Fruit fly (Drosophila melanogaster): Measurements from ENCODE around the gene nerfin-1.

Gene nerfin-1

DNA sequence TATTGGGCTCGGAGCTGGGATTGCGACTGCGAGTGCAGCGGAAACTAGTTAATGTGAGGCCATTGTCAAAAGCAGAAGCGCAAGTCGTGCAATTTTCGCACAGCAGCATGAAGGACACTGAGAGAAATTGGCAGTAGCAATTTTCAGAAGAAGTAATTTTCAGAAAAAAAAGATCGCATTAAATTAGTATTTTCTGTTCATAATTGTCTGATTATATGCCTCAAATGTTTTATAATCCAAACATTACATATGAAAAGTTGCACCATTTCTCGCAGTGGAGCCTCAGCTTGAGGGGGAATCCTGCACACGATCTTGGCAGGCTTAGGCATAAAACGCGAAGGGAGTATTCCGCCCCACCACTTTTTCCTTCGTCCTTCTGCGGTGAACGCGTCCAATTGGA is 4.5 kb upstream of the nerfin-1 start (continued):
- TF ChIP-seq CG12744 (GFP tag; optimal IDR thresholded peaks at IDR 0.05) = no peak
- peak; percentile 27; the same call in 1 of the 2 replicates for TF ChIP-seq CG8765 (GFP tag; IDR thresholded peaks at IDR 0.05)
- peak; percentile 40 for TF ChIP-seq CG10462 (GFP tag; optimal IDR thresholded peaks at IDR 0.05)
- no peak for TF ChIP-seq CG3847 (GFP tag; IDR thresholded peaks at IDR 0.05)
- peak; percentile 40 for TF ChIP-seq repo (GFP tag; optimal IDR thresholded peaks at IDR 0.05)
- peak; percentile 18 for TF ChIP-seq btn (GFP tag; optimal IDR thresholded peaks at IDR 0.05)
- TF ChIP-seq zfh2 (GFP tag; optimal IDR thresholded peaks at IDR 0.05) = no peak
- TF ChIP-seq NC2α (GFP tag; optimal IDR thresholded peaks at IDR 0.05) = no peak
- TF ChIP-seq CG12942 (GFP tag; optimal IDR thresholded peaks at IDR 0.05) = peak; percentile 19
- peak; percentile 49 for TF ChIP-seq CG6813 (GFP tag; optimal IDR thresholded peaks at IDR 0.05)
- TF ChIP-seq insv (GFP tag; optimal IDR thresholded peaks at IDR 0.05) = no peak
- TF ChIP-seq CG14050 (GFP tag; IDR thresholded peaks at IDR 0.05) = no peak
- TF ChIP-seq H15 (GFP tag; IDR thresholded peaks at IDR 0.05) = peak; percentile 69; the same call in 2 of the 3 replicates
- peak; percentile 67 for TF ChIP-seq fd96Cb (tag; optimal IDR thresholded peaks at IDR 0.05)
- peak; percentile 70 for TF ChIP-seq pum (GFP tag; optimal IDR thresholded peaks at IDR 0.05)
- peak; percentile 74 for TF ChIP-seq CG12391 (tag; optimal IDR thresholded peaks at IDR 0.05)
- peak; percentile 29 for TF ChIP-seq stwl (tag; optimal IDR thresholded peaks at IDR 0.05)
- peak; percentile 57; the same call in 1 of the 2 replicates for TF ChIP-seq stc (GFP tag; IDR thresholded peaks at IDR 0.05)
- no peak for TF ChIP-seq CG30020 (tag; optimal IDR thresholded peaks at IDR 0.05)
- TF ChIP-seq ttk (GFP tag; IDR thresholded peaks at IDR 0.05) = peak; percentile 62
- peak; percentile 42 for TF ChIP-seq lab (GFP tag; optimal IDR thresholded peaks at IDR 0.05)
- TF ChIP-seq CG11723 (GFP tag; optimal IDR thresholded peaks at IDR 0.05) = peak; percentile 10
- TF ChIP-seq kah (GFP tag; optimal IDR thresholded peaks at IDR 0.05) = no peak
- peak; percentile 64 for TF ChIP-seq gcm (GFP tag; optimal IDR thresholded peaks at IDR 0.05)
- no peak for TF ChIP-seq CG14965 (GFP tag; optimal IDR thresholded peaks at IDR 0.05; ENCODE audit: borderline replicate concordance)
- peak; percentile 66 for TF ChIP-seq D19A (tag; optimal IDR thresholded peaks at IDR 0.05)
- no peak for TF ChIP-seq CG2889 (GFP tag; IDR thresholded peaks at IDR 0.05)
- no peak for TF ChIP-seq Dfd (GFP tag; optimal IDR thresholded peaks at IDR 0.05)
- TF ChIP-seq CG1832 (GFP tag; optimal IDR thresholded peaks at IDR 0.05) = no peak
- peak; percentile 49; the same call in 1 of the 2 replicates for TF ChIP-seq esg (GFP tag; conservative IDR thresholded peaks at IDR 0.05)
- no peak for TF ChIP-seq CG17186 (GFP tag; optimal IDR thresholded peaks at IDR 0.05)
- TF ChIP-seq pzg (GFP tag; optimal IDR thresholded peaks at IDR 0.05) = no peak
- TF ChIP-seq sens (GFP tag) = peak; percentile 91
- peak; percentile 66 for TF ChIP-seq CG12219 (GFP tag; optimal IDR thresholded peaks at IDR 0.05)
- TF ChIP-seq CG4707 (GFP tag; optimal IDR thresholded peaks at IDR 0.05) = peak; percentile 44
- TF ChIP-seq CkIIα-i1 (GFP tag; IDR thresholded peaks at IDR 0.05) = no peak
- TF ChIP-seq bcd (GFP tag; optimal IDR thresholded peaks at IDR 0.05) = peak; percentile 39
- TF ChIP-seq sc (optimal IDR thresholded peaks at IDR 0.05) = no peak
- TF ChIP-seq sc (GFP tag; optimal IDR thresholded peaks at IDR 0.05) = peak; percentile 49
- TF ChIP-seq sens-2 (GFP tag; IDR thresholded peaks at IDR 0.05) = peak; percentile 64
- peak; percentile 44 for TF ChIP-seq Camta (GFP tag; optimal IDR thresholded peaks at IDR 0.05)
- peak; percentile 38 for TF ChIP-seq Lhr (GFP tag; optimal IDR thresholded peaks at IDR 0.05)
- peak; percentile 72 for TF ChIP-seq CoRest (tag; optimal IDR thresholded peaks at IDR 0.05)
- no peak for TF ChIP-seq abd-A (tag; optimal IDR thresholded peaks at IDR 0.05)
- TF ChIP-seq HLH54F (GFP tag; optimal IDR thresholded peaks at IDR 0.05) = no peak
- TF ChIP-seq CG3838 (GFP tag; optimal IDR thresholded peaks at IDR 0.05) = no peak
- TF ChIP-seq CG11085 (GFP tag; IDR thresholded peaks at IDR 0.05) = no peak
- TF ChIP-seq Nf-YA (GFP tag; IDR thresholded peaks at IDR 0.05) = peak; percentile 27; the same call in 1 of the 2 replicates
- peak; percentile 34; the same call in 1 of the 2 replicates for TF ChIP-seq Awh (GFP tag; IDR thresholded peaks at IDR 0.05)
- peak; percentile 79 for TF ChIP-seq zfh1 (GFP tag; IDR thresholded peaks at IDR 0.05)
- peak; percentile 75 for TF ChIP-seq ci (GFP tag; IDR thresholded peaks at IDR 0.05)
- TF ChIP-seq pros (GFP tag; optimal IDR thresholded peaks at IDR 0.05) = no peak

All from whole organism, embryonic.